ENCODE assay signal across 3 worm cellular contexts in genomic region chrV:9343629-9344624, ce11.
A peak's percentile ranks its signal among the peaks of the same experiment; 100 is the strongest.
TF ChIP-seq lines count a peak whose summit lies in the region.

TSS of gene tos-1 (minus strand) at chrV:9344203.

TF ChIP-seq in whole organism, L1 larva, 84 proteins besides CTCF, POLR2A, EP300 and RAD21 (continued from another document and continues in another):
- peak; percentile 86 for TF ChIP-seq zag-1 (tag; optimal IDR thresholded peaks at IDR 0.05; lab: Kevin White, UChicago)
- TF ChIP-seq mdl-1 (tag; optimal IDR thresholded peaks at IDR 0.05; lab: Kevin White, UChicago) = peak; percentile 91 to 97
- peak; percentile 95 for TF ChIP-seq ztf-4 (tag; optimal IDR thresholded peaks at IDR 0.05; lab: Kevin White, UChicago)
- peak; percentile 14 for TF ChIP-seq mef-2 (tag; optimal IDR thresholded peaks at IDR 0.05; lab: Kevin White, UChicago)
- TF ChIP-seq ets-5 (GFP tag; IDR thresholded peaks at IDR 0.05; lab: Robert Waterston, UW) = 0 out of 2 replicates have a peak, but pooled peaks have one; percentile 69
- TF ChIP-seq nhr-77 (tag; optimal IDR thresholded peaks at IDR 0.05; lab: Kevin White, UChicago) = peak; percentile 98
- TF ChIP-seq skn-1 (tag; optimal IDR thresholded peaks at IDR 0.05; lab: Kevin White, UChicago) = peak; percentile 69
- peak; percentile 98 for TF ChIP-seq fkh-10 (GFP tag; optimal IDR thresholded peaks at IDR 0.05; lab: Kevin White, UChicago)
- TF ChIP-seq alr-1 (tag; optimal IDR thresholded peaks at IDR 0.05; lab: Kevin White, UChicago; ENCODE audit: borderline replicate concordance) = no peak
- peak; percentile 97 for TF ChIP-seq vab-15 (tag; optimal IDR thresholded peaks at IDR 0.05; lab: Kevin White, UChicago)
- TF ChIP-seq unc-130 (tag; optimal IDR thresholded peaks at IDR 0.05; lab: Kevin White, UChicago) = peak; percentile 69
- no peak for TF ChIP-seq hlh-17 (GFP tag; optimal IDR thresholded peaks at IDR 0.05; lab: Kevin White, UChicago; ENCODE audit: borderline replicate concordance)
- peak; percentile 100 for TF ChIP-seq nhr-71 (tag; optimal IDR thresholded peaks at IDR 0.05; lab: Kevin White, UChicago)
- no peak for TF ChIP-seq sptf-1 (tag; optimal IDR thresholded peaks at IDR 0.05; lab: Kevin White, UChicago)
- peak; percentile 82 to 95 for TF ChIP-seq egl-27 (tag; optimal IDR thresholded peaks at IDR 0.05; lab: Kevin White, UChicago)
- peak; percentile 85 for TF ChIP-seq lin-13 (GFP tag; optimal IDR thresholded peaks at IDR 0.05; lab: Kevin White, UChicago)
- TF ChIP-seq nhr-20 (tag; optimal IDR thresholded peaks at IDR 0.05; lab: Kevin White, UChicago) = peak; percentile 100
- no peak for TF ChIP-seq ces-1 (GFP tag; optimal IDR thresholded peaks at IDR 0.05; lab: Kevin White, UChicago)
- peak; percentile 78 to 85 (median 80) for TF ChIP-seq dpl-1 (GFP tag; optimal IDR thresholded peaks at IDR 0.05; lab: Kevin White, UChicago)
- TF ChIP-seq rnt-1 (tag; optimal IDR thresholded peaks at IDR 0.05; lab: Kevin White, UChicago) = peak; percentile 82
- peak; percentile 99 for TF ChIP-seq grh-1 (GFP tag; IDR thresholded peaks at IDR 0.05; lab: Robert Waterston, UW)
- peak in 5 of 6 experiments; percentile 81 to 98 (median 90) for TF ChIP-seq elt-3 (tag; optimal IDR thresholded peaks at IDR 0.05; lab: Kevin White, UChicago)
- TF ChIP-seq lin-14 (GFP tag; optimal IDR thresholded peaks at IDR 0.05; lab: Kevin White, UChicago) = peak; percentile 100
- peak; percentile 89 to 96 for TF ChIP-seq lsy-2 (tag; optimal IDR thresholded peaks at IDR 0.05; lab: Kevin White, UChicago)
- TF ChIP-seq fkh-8 (tag; optimal IDR thresholded peaks at IDR 0.05; lab: Kevin White, UChicago) = peak; percentile 100
- TF ChIP-seq nhr-12 (tag; optimal IDR thresholded peaks at IDR 0.05; lab: Kevin White, UChicago) = peak; percentile 71
- peak; percentile 98 for TF ChIP-seq elt-2 (tag; optimal IDR thresholded peaks at IDR 0.05; lab: Kevin White, UChicago)
- TF ChIP-seq nhr-28 (tag; optimal IDR thresholded peaks at IDR 0.05; lab: Kevin White, UChicago) = peak; percentile 72
- TF ChIP-seq efl-1 (optimal IDR thresholded peaks at IDR 0.05; lab: Kevin White, UChicago) = peak; percentile 90 to 92
- peak; percentile 78 to 99 for TF ChIP-seq efl-1 (GFP tag; optimal IDR thresholded peaks at IDR 0.05 in 1 of 2; lab: Kevin White, UChicago)
- TF ChIP-seq fos-1 (tag; optimal IDR thresholded peaks at IDR 0.05; lab: Kevin White, UChicago) = peak; percentile 90
- peak; percentile 100 for TF ChIP-seq dsc-1 (tag; optimal IDR thresholded peaks at IDR 0.05; lab: Kevin White, UChicago)
- TF ChIP-seq snu-23 (GFP tag; optimal IDR thresholded peaks at IDR 0.05; lab: Kevin White, UChicago) = peak; percentile 100
- TF ChIP-seq sup-37 (GFP tag; optimal IDR thresholded peaks at IDR 0.05; lab: Kevin White, UChicago) = peak; percentile 98
- TF ChIP-seq nhr-84 (tag; optimal IDR thresholded peaks at IDR 0.05; lab: Kevin White, UChicago) = peak; percentile 71
- TF ChIP-seq ceh-63 (GFP tag; optimal IDR thresholded peaks at IDR 0.05; lab: Kevin White, UChicago) = peak; percentile 48
- TF ChIP-seq F16B12.6 (tag; optimal IDR thresholded peaks at IDR 0.05; lab: Kevin White, UChicago) = no peak
- peak; percentile 97 for TF ChIP-seq nhr-11 (tag; optimal IDR thresholded peaks at IDR 0.05; lab: Kevin White, UChicago)
- TF ChIP-seq lir-3 (tag; optimal IDR thresholded peaks at IDR 0.05; lab: Kevin White, UChicago; ENCODE audit: poor library complexity) = peak; percentile 89
- peak; percentile 72 for TF ChIP-seq blmp-1 (tag; optimal IDR thresholded peaks at IDR 0.05; lab: Kevin White, UChicago)
- peak; percentile 99 for TF ChIP-seq xbp-1 (tag; optimal IDR thresholded peaks at IDR 0.05; lab: Kevin White, UChicago)
- peak; percentile 73 for TF ChIP-seq snpc-4 (tag; optimal IDR thresholded peaks at IDR 0.05; lab: Kevin White, UChicago)

TF ChIP-seq in whole organism, L3 larva, 47 proteins besides CTCF, POLR2A, EP300 and RAD21 (continued from another document):
- TF ChIP-seq nhr-76 (tag; optimal IDR thresholded peaks at IDR 0.05; lab: Kevin White, UChicago) (peak; percentile 76), jun-1 (tag; optimal IDR thresholded peaks at IDR 0.05; lab: Kevin White, UChicago) (peak; percentile 98), fkh-10 (GFP tag; optimal IDR thresholded peaks at IDR 0.05; lab: Kevin White, UChicago) (peak; percentile 96), nhr-43 (tag; optimal IDR thresholded peaks at IDR 0.05; lab: Kevin White, UChicago; ENCODE audit: poor library complexity, severe bottlenecking) (peak; percentile 93), elt-2 (tag; optimal IDR thresholded peaks at IDR 0.05; lab: Kevin White, UChicago) (peak; percentile 93), elt-1 (tag; optimal IDR thresholded peaks at IDR 0.05; lab: Kevin White, UChicago) (peak; percentile 43), fkh-2 (tag; optimal IDR thresholded peaks at IDR 0.05; lab: Kevin White, UChicago) (no peak), skn-1 (tag; optimal IDR thresholded peaks at IDR 0.05; lab: Kevin White, UChicago) (peak; percentile 93), zag-1 (tag; optimal IDR thresholded peaks at IDR 0.05; lab: Kevin White, UChicago) (peak; percentile 64), daf-12 (tag; optimal IDR thresholded peaks at IDR 0.05; lab: Kevin White, UChicago) (peak; percentile 60), nhr-77 (tag; optimal IDR thresholded peaks at IDR 0.05; lab: Kevin White, UChicago) (peak; percentile 62), unc-39 (tag; optimal IDR thresholded peaks at IDR 0.05; lab: Kevin White, UChicago) (no peak), egl-5 (tag; optimal IDR thresholded peaks at IDR 0.05; lab: Kevin White, UChicago) (peak; percentile 96), ama-1 (optimal IDR thresholded peaks at IDR 0.05; lab: Kevin White, UChicago) (peak; percentile 100), nhr-12 (tag; optimal IDR thresholded peaks at IDR 0.05; lab: Kevin White, UChicago) (no peak), hmg-11 (tag; optimal IDR thresholded peaks at IDR 0.05; lab: Kevin White, UChicago) (peak; percentile 75), fos-1 (tag; optimal IDR thresholded peaks at IDR 0.05; lab: Kevin White, UChicago) (peak; percentile 92), ceh-9 (tag; optimal IDR thresholded peaks at IDR 0.05; lab: Kevin White, UChicago) (no peak), nhr-28 (tag; optimal IDR thresholded peaks at IDR 0.05; lab: Kevin White, UChicago) (peak; percentile 73), ZK546.5 (tag; optimal IDR thresholded peaks at IDR 0.05; lab: Kevin White, UChicago) (peak; percentile 47), mml-1 (tag; optimal IDR thresholded peaks at IDR 0.05; lab: Kevin White, UChicago) (peak; percentile 12), ztf-4 (tag; optimal IDR thresholded peaks at IDR 0.05; lab: Kevin White, UChicago) (peak; percentile 86), ceh-82 (tag; optimal IDR thresholded peaks at IDR 0.05; lab: Kevin White, UChicago) (peak; percentile 91), nhr-67 (tag; optimal IDR thresholded peaks at IDR 0.05; lab: Kevin White, UChicago) (no peak), lin-15B (tag; optimal IDR thresholded peaks at IDR 0.05; lab: Kevin White, UChicago) (peak; percentile 86), aly-2 (tag; optimal IDR thresholded peaks at IDR 0.05; lab: Kevin White, UChicago) (no peak), nhr-237 (tag; optimal IDR thresholded peaks at IDR 0.05; lab: Kevin White, UChicago) (no peak), snpc-4 (tag; optimal IDR thresholded peaks at IDR 0.05; lab: Kevin White, UChicago) (peak; percentile 53)

TF ChIP-seq in whole organism, young adult, 124 proteins besides CTCF, POLR2A, EP300 and RAD21 (continued from another document and continues in another):
- TF ChIP-seq die-1 (tag; optimal IDR thresholded peaks at IDR 0.05; lab: Kevin White, UChicago) = peak; percentile 88
- peak; percentile 87 for TF ChIP-seq attf-3 (GFP tag; conservative IDR thresholded peaks at IDR 0.05; lab: Robert Waterston, UW)
- TF ChIP-seq hlh-26 (GFP tag; conservative IDR thresholded peaks at IDR 0.05; lab: Robert Waterston, UW) = no peak
- peak; percentile 96 for TF ChIP-seq nfyb-1 (GFP tag; IDR thresholded peaks at IDR 0.05; lab: Robert Waterston, UW)
- TF ChIP-seq cebp-1 (GFP tag; IDR thresholded peaks at IDR 0.05; lab: Robert Waterston, UW) = peak; percentile 91
- peak; percentile 98 for TF ChIP-seq cebp-1 (tag; optimal IDR thresholded peaks at IDR 0.05; lab: Kevin White, UChicago)
- peak; percentile 97 for TF ChIP-seq ekl-4 (GFP tag; IDR thresholded peaks at IDR 0.05; lab: Robert Waterston, UW)
- peak; percentile 91 for TF ChIP-seq ztf-6 (GFP tag; IDR thresholded peaks at IDR 0.05; lab: Robert Waterston, UW)
- TF ChIP-seq F57A8.1 (GFP tag; optimal IDR thresholded peaks at IDR 0.05; lab: Kevin White, UChicago) = no peak
- peak; percentile 78 for TF ChIP-seq mel-28 (tag; optimal IDR thresholded peaks at IDR 0.05; lab: Kevin White, UChicago; ENCODE audit: borderline replicate concordance)
- TF ChIP-seq unc-62 (GFP tag; optimal IDR thresholded peaks at IDR 0.05; lab: Kevin White, UChicago) = peak; percentile 59
- peak; percentile 94 for TF ChIP-seq lir-1 (GFP tag; conservative IDR thresholded peaks at IDR 0.05; lab: Robert Waterston, UW)
- peak; percentile 100 for TF ChIP-seq madf-3 (GFP tag; IDR thresholded peaks at IDR 0.05; lab: Robert Waterston, UW)
- TF ChIP-seq ceh-79 (tag; optimal IDR thresholded peaks at IDR 0.05; lab: Kevin White, UChicago) = peak; percentile 53
- no peak for TF ChIP-seq nfya-1 (tag; optimal IDR thresholded peaks at IDR 0.05; lab: Kevin White, UChicago; ENCODE audit: borderline replicate concordance, insufficient read depth)
- TF ChIP-seq B0019.2 (GFP tag; conservative IDR thresholded peaks at IDR 0.05; lab: Robert Waterston, UW) = peak; percentile 60; the same call in 1 of the 2 replicates
- no peak for TF ChIP-seq hrde-1 (tag; optimal IDR thresholded peaks at IDR 0.05; lab: Kevin White, UChicago; ENCODE audit: borderline replicate concordance)
- TF ChIP-seq Y79H2A.3 (GFP tag; conservative IDR thresholded peaks at IDR 0.05; lab: Robert Waterston, UW) = peak; percentile 74; the same call in 1 of the 2 replicates
- peak; percentile 73 for TF ChIP-seq hsf-1 (GFP tag; IDR thresholded peaks at IDR 0.05; lab: Robert Waterston, UW)
- TF ChIP-seq attf-6 (GFP tag; IDR thresholded peaks at IDR 0.05; lab: Robert Waterston, UW) = 0 out of 2 replicates have a peak, but pooled peaks have one; percentile 22
- TF ChIP-seq F37B4.10 (GFP tag; IDR thresholded peaks at IDR 0.05; lab: Robert Waterston, UW) = 0 out of 2 replicates have a peak, but pooled peaks have one; percentile 63
- TF ChIP-seq dpff-1 (tag; optimal IDR thresholded peaks at IDR 0.05; lab: Kevin White, UChicago) = peak; percentile 71
- 0 out of 2 replicates have a peak, but pooled peaks have one; percentile 45 for TF ChIP-seq ceh-58 (GFP tag; IDR thresholded peaks at IDR 0.05; lab: Robert Waterston, UW)
- peak; percentile 99 for TF ChIP-seq K12H6.12 (tag; optimal IDR thresholded peaks at IDR 0.05; lab: Kevin White, UChicago)
- TF ChIP-seq sea-2 (GFP tag; IDR thresholded peaks at IDR 0.05; lab: Robert Waterston, UW) = peak; percentile 67; the same call in 1 of the 2 replicates
- no peak for TF ChIP-seq T26A5.8 (tag; optimal IDR thresholded peaks at IDR 0.05; lab: Kevin White, UChicago)
- peak; percentile 84 for TF ChIP-seq ztf-18 (tag; optimal IDR thresholded peaks at IDR 0.05; lab: Kevin White, UChicago)
- TF ChIP-seq unc-130 (GFP tag; optimal IDR thresholded peaks at IDR 0.05; lab: Kevin White, UChicago) = peak; percentile 21
- TF ChIP-seq hmg-20 (GFP tag; IDR thresholded peaks at IDR 0.05; lab: Robert Waterston, UW) = no peak
- peak; percentile 85 for TF ChIP-seq zim-3 (tag; optimal IDR thresholded peaks at IDR 0.05; lab: Kevin White, UChicago)
- TF ChIP-seq snpc-3.4 (tag; optimal IDR thresholded peaks at IDR 0.05; lab: Kevin White, UChicago) = peak; percentile 48
- TF ChIP-seq ZK185.1 (tag; optimal IDR thresholded peaks at IDR 0.05; lab: Kevin White, UChicago; ENCODE audit: poor library complexity, severe bottlenecking) = peak; percentile 89
- peak; percentile 82 for TF ChIP-seq nhr-27 (tag; optimal IDR thresholded peaks at IDR 0.05; lab: Kevin White, UChicago)
- TF ChIP-seq ztf-28 (GFP tag; IDR thresholded peaks at IDR 0.05; lab: Robert Waterston, UW) = 0 out of 2 replicates have a peak, but pooled peaks have one; percentile 60
- TF ChIP-seq let-607 (tag; optimal IDR thresholded peaks at IDR 0.05; lab: Kevin White, UChicago) = peak; percentile 89 to 90
- TF ChIP-seq lsy-27 (tag; optimal IDR thresholded peaks at IDR 0.05; lab: Kevin White, UChicago; ENCODE audit: borderline replicate concordance, insufficient read depth) = no peak
- peak; percentile 36 for TF ChIP-seq efl-1 (GFP tag; optimal IDR thresholded peaks at IDR 0.05; lab: Kevin White, UChicago)
- peak; percentile 95 for TF ChIP-seq ceh-27 (GFP tag; optimal IDR thresholded peaks at IDR 0.05; lab: Kevin White, UChicago)
- no peak for TF ChIP-seq F55B11.4 (tag; optimal IDR thresholded peaks at IDR 0.05; lab: Kevin White, UChicago; ENCODE audit: borderline replicate concordance, insufficient read depth)
- peak; percentile 52 for TF ChIP-seq lsl-1 (GFP tag; optimal IDR thresholded peaks at IDR 0.05; lab: Kevin White, UChicago)
- TF ChIP-seq egl-44 (GFP tag; IDR thresholded peaks at IDR 0.05; lab: Robert Waterston, UW) = no peak
- peak; percentile 9 for TF ChIP-seq ccch-3 (GFP tag; optimal IDR thresholded peaks at IDR 0.05; lab: Kevin White, UChicago)
- peak; percentile 95 for TF ChIP-seq dox-1 (GFP tag; IDR thresholded peaks at IDR 0.05; lab: Robert Waterston, UW)
- TF ChIP-seq mxl-1 (tag; optimal IDR thresholded peaks at IDR 0.05; lab: Kevin White, UChicago) = no peak
- no peak for TF ChIP-seq tbx-9 (tag; optimal IDR thresholded peaks at IDR 0.05; lab: Kevin White, UChicago; ENCODE audit: borderline replicate concordance)
- peak; percentile 53; the same call in 1 of the 2 replicates for TF ChIP-seq egrh-3 (GFP tag; IDR thresholded peaks at IDR 0.05; lab: Robert Waterston, UW)
- TF ChIP-seq fkh-3 (tag; optimal IDR thresholded peaks at IDR 0.05; lab: Kevin White, UChicago) = no peak
- no peak for TF ChIP-seq xnd-1 (tag; optimal IDR thresholded peaks at IDR 0.05; lab: Kevin White, UChicago)
- peak; percentile 74; the same call in 1 of the 2 replicates for TF ChIP-seq lin-26 (GFP tag; IDR thresholded peaks at IDR 0.05; lab: Robert Waterston, UW)
- TF ChIP-seq madf-6 (GFP tag; IDR thresholded peaks at IDR 0.05; lab: Robert Waterston, UW) = peak; percentile 46; the same call in 1 of the 2 replicates
- TF ChIP-seq madf-10 (tag; optimal IDR thresholded peaks at IDR 0.05; lab: Kevin White, UChicago) = peak; percentile 96
- TF ChIP-seq rcor-1 (GFP tag; IDR thresholded peaks at IDR 0.05; lab: Robert Waterston, UW) = peak; percentile 81
- peak; percentile 91 for TF ChIP-seq B0035.1 (tag; optimal IDR thresholded peaks at IDR 0.05; lab: Kevin White, UChicago)
- TF ChIP-seq athp-1 (tag; optimal IDR thresholded peaks at IDR 0.05; lab: Kevin White, UChicago) = peak; percentile 98
- TF ChIP-seq sptf-2 (GFP tag; optimal IDR thresholded peaks at IDR 0.05; lab: Kevin White, UChicago) = no peak
- no peak for TF ChIP-seq nhr-120 (GFP tag; IDR thresholded peaks at IDR 0.05; lab: Robert Waterston, UW)
- no peak for TF ChIP-seq snpc-1.1 (tag; optimal IDR thresholded peaks at IDR 0.05; lab: Kevin White, UChicago; ENCODE audit: insufficient read depth)
- TF ChIP-seq D2030.7 (GFP tag; IDR thresholded peaks at IDR 0.05; lab: Robert Waterston, UW) = peak; percentile 85
- 0 out of 2 replicates have a peak, but pooled peaks have one; percentile 14 for TF ChIP-seq madf-8 (GFP tag; conservative IDR thresholded peaks at IDR 0.05; lab: Robert Waterston, UW)
- TF ChIP-seq egl-18 (GFP tag; IDR thresholded peaks at IDR 0.05; lab: Robert Waterston, UW) = peak; percentile 90
- TF ChIP-seq Y53G8AR.9 (GFP tag; conservative IDR thresholded peaks at IDR 0.05; lab: Robert Waterston, UW) = peak; percentile 97
- peak; percentile 86 for TF ChIP-seq ztf-3 (GFP tag; optimal IDR thresholded peaks at IDR 0.05; lab: Kevin White, UChicago)
- peak; percentile 88 for TF ChIP-seq mcd-1 (GFP tag; IDR thresholded peaks at IDR 0.05; lab: Robert Waterston, UW)
- TF ChIP-seq ztf-26 (tag; optimal IDR thresholded peaks at IDR 0.05; lab: Kevin White, UChicago) = peak; percentile 99
- peak; percentile 86 for TF ChIP-seq C17E4.6 (GFP tag; IDR thresholded peaks at IDR 0.05; lab: Robert Waterston, UW)
- TF ChIP-seq nhr-179 (tag; optimal IDR thresholded peaks at IDR 0.05; lab: Kevin White, UChicago) = no peak
